Worm (Caenorhabditis elegans): ENCODE data around the gene F56C9.10.

ce11 chrIII:7317354-7317753 is 17.8 kb downstream of the F56C9.10 start:
- TF ChIP-seq chd-7 (tag; optimal IDR thresholded peaks at IDR 0.05), result no peak
- no peak for TF ChIP-seq hlh-12 (tag; optimal IDR thresholded peaks at IDR 0.05)
- no peak for TF ChIP-seq lin-35 (GFP tag; optimal IDR thresholded peaks at IDR 0.05)
- no peak for TF ChIP-seq ama-1 (optimal IDR thresholded peaks at IDR 0.05)
- TF ChIP-seq ama-1 (GFP tag; optimal IDR thresholded peaks at IDR 0.05), result no peak
- no peak for TF ChIP-seq F33H1.4 (GFP tag; IDR thresholded peaks at IDR 0.05)
- no peak for TF ChIP-seq B0261.1 (tag; optimal IDR thresholded peaks at IDR 0.05)
- TF ChIP-seq nfya-1 (tag; optimal IDR thresholded peaks at IDR 0.05; ENCODE audit: borderline replicate concordance, insufficient read depth), result no peak
- TF ChIP-seq snpc-4 (GFP tag; optimal IDR thresholded peaks at IDR 0.05), result no peak
- TF ChIP-seq snpc-4 (tag; optimal IDR thresholded peaks at IDR 0.05), result no peak
- no peak for TF ChIP-seq Y53F4B.3 (GFP tag; IDR thresholded peaks at IDR 0.05)
- no peak for TF ChIP-seq ztf-22 (GFP tag; optimal IDR thresholded peaks at IDR 0.05)
- TF ChIP-seq unc-62 (GFP tag; optimal IDR thresholded peaks at IDR 0.05), result no peak
- TF ChIP-seq athp-1 (tag; optimal IDR thresholded peaks at IDR 0.05), result no peak
- TF ChIP-seq akir-1 (GFP tag; optimal IDR thresholded peaks at IDR 0.05), result no peak
- no peak for TF ChIP-seq Y95B8A.8 (GFP tag; IDR thresholded peaks at IDR 0.05)

Data from whole organism, young adult.